Worm (Caenorhabditis elegans) whole organism, L3 larva: ENCODE measurements around the gene F32D8.13.

Experiments used
- R02D3.7 ChIP-seq: fragments of 150-350 bp; optimal IDR thresholded peaks from 2 replicates; lab custom pipeline; 2014; ENCODE audit warnings: missing biosample characterization, missing genetic modification characterization
- ZK546.5 ChIP-seq: sonication (generic microtip); optimal IDR thresholded peaks from 2 replicates; lab custom pipeline; 2017; ENCODE audit warnings: missing biosample characterization, missing genetic modification characterization
- aly-2 ChIP-seq: fragments of 150-350 bp; optimal IDR thresholded peaks from 2 replicates; lab custom pipeline; 2014; ENCODE audit warnings: missing biosample characterization, missing genetic modification characterization
- ama-1 ChIP-seq: fragments of 150-350 bp; optimal IDR thresholded peaks from 2 replicates; lab custom pipeline; 2018
- ceh-16 ChIP-seq: sonication (generic microtip); optimal IDR thresholded peaks from 2 replicates; lab custom pipeline; 2017; ENCODE audit warnings: missing biosample characterization, missing genetic modification characterization
- ceh-28 ChIP-seq: fragments of 150-350 bp; optimal IDR thresholded peaks from 2 replicates; lab custom pipeline; 2014; ENCODE audit warnings: missing biosample characterization, missing genetic modification reagents, missing genetic modification characterization
- ceh-82 ChIP-seq: fragments of 150-350 bp; optimal IDR thresholded peaks from 2 replicates; lab custom pipeline; 2014; ENCODE audit warnings: missing biosample characterization, missing genetic modification characterization
- ceh-9 ChIP-seq: sonication (generic microtip); optimal IDR thresholded peaks from 2 replicates; lab custom pipeline; 2018; ENCODE audit warnings: missing biosample characterization, missing genetic modification characterization
- daf-12 ChIP-seq: fragments of 150-350 bp; optimal IDR thresholded peaks from 2 replicates; lab custom pipeline; 2014; ENCODE audit warnings: missing biosample characterization, missing genetic modification reagents, missing genetic modification characterization
- egl-27 ChIP-seq: sonication (generic microtip); optimal IDR thresholded peaks from 4 replicates; lab custom pipeline; 2017; ENCODE audit warnings: missing biosample characterization, missing genetic modification reagents, missing genetic modification characterization
- elt-1 ChIP-seq: fragments of 150-350 bp; optimal IDR thresholded peaks from 2 replicates; lab custom pipeline; 2014; ENCODE audit warnings: missing biosample characterization, missing genetic modification characterization
- elt-3 ChIP-seq, 3 experiments: fragments of 150-350 bp in 1 of 3; sonication (generic microtip) in 2 of 3; optimal IDR thresholded peaks; 2 replicates in 2 of 3; 4 replicates in 1 of 3; lab custom pipeline; 2014 to 2017; ENCODE audit warnings: missing biosample characterization in 3 of 3, missing genetic modification characterization in 3 of 3
- fkh-10 ChIP-seq: sonication (generic microtip); optimal IDR thresholded peaks from 2 replicates; lab custom pipeline; 2017; ENCODE audit warnings: missing biosample characterization, missing genetic modification reagents, missing genetic modification characterization
- fkh-2 ChIP-seq: fragments of 150-350 bp; optimal IDR thresholded peaks from 2 replicates; lab custom pipeline; 2014; ENCODE audit warnings: missing biosample characterization, missing genetic modification reagents, missing genetic modification characterization
- hmg-11 ChIP-seq: sonication (generic microtip); optimal IDR thresholded peaks from 2 replicates; lab custom pipeline; 2016; ENCODE audit warnings: missing genetic modification characterization, missing compliant biosample characterization
- jun-1 ChIP-seq: fragments of 150-350 bp; optimal IDR thresholded peaks from 2 replicates; lab custom pipeline; 2014; ENCODE audit warnings: missing biosample characterization, missing genetic modification reagents, missing genetic modification characterization
- lin-15B ChIP-seq: fragments of 150-350 bp; optimal IDR thresholded peaks from 2 replicates; lab custom pipeline; 2014; ENCODE audit warnings: missing biosample characterization, missing genetic modification characterization
- lin-39 ChIP-seq: fragments of 150-350 bp; optimal IDR thresholded peaks from 2 replicates; lab custom pipeline; 2018; ENCODE audit warnings: missing biosample characterization, missing genetic modification reagents, missing genetic modification characterization
- lsy-12 ChIP-seq: sonication (generic microtip); optimal IDR thresholded peaks from 2 replicates; lab custom pipeline; 2016; ENCODE audit warnings: mild to moderate bottlenecking, missing genetic modification characterization, missing compliant biosample characterization
- mdl-1 ChIP-seq: fragments of 150-350 bp; optimal IDR thresholded peaks from 2 replicates; lab custom pipeline; 2014; ENCODE audit warnings: missing biosample characterization, missing genetic modification characterization
- nfya-1 ChIP-seq: sonication (generic microtip); optimal IDR thresholded peaks from 2 replicates; lab custom pipeline; 2017; ENCODE audit warnings: missing genetic modification characterization, mild to moderate bottlenecking, missing compliant biosample characterization, antibody characterized with exemption, moderate library complexity; ENCODE audit not compliant: insufficient read depth
- nhr-11 ChIP-seq: fragments of 150-350 bp; optimal IDR thresholded peaks from 2 replicates; lab custom pipeline; 2014; ENCODE audit warnings: missing biosample characterization, missing genetic modification characterization
- nhr-23 ChIP-seq: fragments of 150-350 bp; optimal IDR thresholded peaks from 2 replicates; lab custom pipeline; 2014; ENCODE audit warnings: missing biosample characterization, missing genetic modification reagents, missing genetic modification characterization
- nhr-237 ChIP-seq: fragments of 150-350 bp; optimal IDR thresholded peaks from 2 replicates; lab custom pipeline; 2014; ENCODE audit warnings: missing biosample characterization, missing genetic modification characterization
- nhr-25 ChIP-seq: sonication (generic microtip); optimal IDR thresholded peaks from 2 replicates; lab custom pipeline; 2017; ENCODE audit warnings: missing biosample characterization, missing genetic modification characterization
- nhr-43 ChIP-seq: sonication (generic microtip); optimal IDR thresholded peaks from 2 replicates; lab custom pipeline; 2016; ENCODE audit warnings: mild to moderate bottlenecking, missing genetic modification characterization, missing compliant biosample characterization; ENCODE audit not compliant: poor library complexity, severe bottlenecking
- nhr-76 ChIP-seq: fragments of 150-350 bp; sonication (generic microtip); optimal IDR thresholded peaks from 5 replicates; lab custom pipeline; 2014; ENCODE audit warnings: missing biosample characterization, missing genetic modification characterization
- pha-4 ChIP-seq: fragments of 150-350 bp; optimal IDR thresholded peaks from 2 replicates; lab custom pipeline; 2014; ENCODE audit warnings: missing biosample characterization, missing genetic modification reagents, missing genetic modification characterization
- pqm-1 ChIP-seq: fragments of 150-350 bp; optimal IDR thresholded peaks from 2 replicates; lab custom pipeline; 2017; ENCODE audit warnings: missing biosample characterization, missing genetic modification characterization, inconsistent platforms
- sea-2 ChIP-seq: fragments of 150-350 bp; sonication (generic microtip); optimal IDR thresholded peaks from 4 replicates; lab custom pipeline; 2014; ENCODE audit warnings: missing biosample characterization, missing genetic modification reagents, missing genetic modification characterization
- snpc-4 ChIP-seq: fragments of 150-350 bp; optimal IDR thresholded peaks from 2 replicates; lab custom pipeline; 2014; ENCODE audit warnings: missing biosample characterization, missing genetic modification characterization
- tbx-2 ChIP-seq: sonication (generic microtip); optimal IDR thresholded peaks from 2 replicates; lab custom pipeline; 2016; ENCODE audit warnings: mild to moderate bottlenecking, missing genetic modification characterization, missing compliant biosample characterization
- unc-62 ChIP-seq: fragments of 150-350 bp; sonication (generic microtip); optimal IDR thresholded peaks from 4 replicates; lab custom pipeline; 2014; ENCODE audit warnings: missing biosample characterization, missing genetic modification reagents, missing genetic modification characterization
- zag-1 ChIP-seq: fragments of 150-350 bp; optimal IDR thresholded peaks from 2 replicates; lab custom pipeline; 2014; ENCODE audit warnings: missing biosample characterization, missing genetic modification characterization
- ztf-11 ChIP-seq: fragments of 150-350 bp; optimal IDR thresholded peaks from 2 replicates; lab custom pipeline; 2014; ENCODE audit warnings: missing biosample characterization, missing genetic modification characterization

F32D8.13 gene

ce11 chrV:10915922-10916321 lies 19.6 kb upstream of the F32D8.13 start:
- TF ChIP-seq lsy-12 (tag; lab: Kevin White, UChicago) (no peak), mdl-1 (tag; lab: Kevin White, UChicago) (no peak), ceh-9 (no peak), nfya-1 (tag; lab: Kevin White, UChicago) (peak; percentile 15), elt-1 (tag; lab: Kevin White, UChicago) (peak; percentile 76), hmg-11 (tag; lab: Kevin White, UChicago) (no peak), unc-62 (peak; percentile 82)
- TF ChIP-seq, all 47 proteins: peak for 3

- TF ChIP-seq R02D3.7 (no peak), tbx-2 (tag; lab: Kevin White, UChicago) (no peak), mdl-1 (tag; lab: Kevin White, UChicago) (no peak), ceh-16 (no peak), lsy-12 (tag; lab: Kevin White, UChicago) (no peak), pha-4 (tag; lab: Kevin White, UChicago) (no peak), nhr-237 (tag; lab: Kevin White, UChicago) (no peak), ztf-11 (no peak), lin-15B (tag; lab: Kevin White, UChicago) (no peak), nhr-76 (tag; lab: Kevin White, UChicago) (no peak), hmg-11 (tag; lab: Kevin White, UChicago) (no peak), sea-2 (no peak), jun-1 (tag; lab: Kevin White, UChicago) (no peak), pqm-1 (tag; lab: Kevin White, UChicago) (no peak), fkh-10 (GFP tag; lab: Kevin White, UChicago) (no peak)
Measured at ce11 chrV:10909959-10910358, 13.6 kb upstream of the F32D8.13 start.

DNA sequence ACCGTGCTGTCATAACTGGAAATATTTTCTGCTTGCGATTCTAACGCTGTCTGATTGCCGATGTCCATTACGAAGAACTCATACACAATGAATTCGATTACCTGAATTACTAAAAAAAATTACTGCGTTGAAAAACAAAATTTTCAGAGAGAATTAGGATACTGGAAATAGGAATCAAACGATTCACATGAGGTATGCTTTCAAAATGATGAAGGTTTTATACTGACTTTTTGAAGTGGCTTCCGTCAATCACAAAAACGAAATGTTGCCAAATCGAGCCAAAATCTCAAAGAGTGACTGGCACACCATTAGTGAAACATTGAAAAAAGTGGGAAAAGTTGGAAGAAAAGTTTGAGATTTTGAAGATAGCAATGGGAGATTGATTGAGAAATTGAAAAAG lies 12.7 kb upstream of the F32D8.13 start, which contains the start of gene zzz-1:
TSS of gene zzz-1 (minus strand) at position 101 of the 400 bp plus-strand sequence.
- TF ChIP-seq elt-1 (tag; lab: Kevin White, UChicago): peak; percentile 86
- TF ChIP-seq zag-1 (tag; lab: Kevin White, UChicago): no peak

DNA sequence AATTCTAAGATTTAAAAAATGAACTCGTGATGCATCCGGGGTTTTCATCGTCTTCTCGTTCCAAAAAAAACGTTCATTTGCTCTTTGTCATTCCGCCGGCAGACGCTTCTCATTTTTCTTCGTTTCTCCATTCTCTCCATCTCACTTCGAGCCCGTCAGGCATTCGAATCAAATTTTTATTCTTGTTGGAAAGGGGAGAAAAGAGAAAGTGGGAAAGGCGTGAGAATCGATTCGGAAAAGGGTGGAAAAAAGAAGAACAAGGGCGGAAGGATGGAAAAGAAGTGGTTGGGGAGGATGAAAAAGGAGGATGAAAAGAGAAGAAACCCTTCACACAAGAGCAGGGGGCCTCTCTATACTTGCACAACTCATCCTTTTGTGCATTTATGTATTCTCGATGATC lies 8.5 kb upstream of the F32D8.13 start:
- no peak for TF ChIP-seq nhr-25 (tag; lab: Kevin White, UChicago)
- TF ChIP-seq aly-2: no peak
- TF ChIP-seq ceh-28 (tag; lab: Kevin White, UChicago): no peak
- TF ChIP-seq fkh-2 (tag; lab: Kevin White, UChicago): no peak
- peak; percentile 52 for TF ChIP-seq lin-39 (tag; lab: Kevin White, UChicago)
- peak; percentile 39 for TF ChIP-seq nfya-1 (tag; lab: Kevin White, UChicago)
- TF ChIP-seq ZK546.5 (tag; lab: Kevin White, UChicago): no peak
- no peak for TF ChIP-seq nhr-23 (tag; lab: Kevin White, UChicago)
- no peak for TF ChIP-seq daf-12
- peak; percentile 52 for TF ChIP-seq fkh-10 (GFP tag; lab: Kevin White, UChicago)
- no peak for TF ChIP-seq mdl-1 (tag; lab: Kevin White, UChicago)
- no peak for TF ChIP-seq ceh-82
- no peak for TF ChIP-seq ama-1 (lab: Kevin White, UChicago)
- no peak for TF ChIP-seq nhr-76 (tag; lab: Kevin White, UChicago)
- no peak for TF ChIP-seq snpc-4
- TF ChIP-seq lsy-12 (tag; lab: Kevin White, UChicago): no peak
- peak; percentile 48 for TF ChIP-seq hmg-11 (tag; lab: Kevin White, UChicago)

DNA sequence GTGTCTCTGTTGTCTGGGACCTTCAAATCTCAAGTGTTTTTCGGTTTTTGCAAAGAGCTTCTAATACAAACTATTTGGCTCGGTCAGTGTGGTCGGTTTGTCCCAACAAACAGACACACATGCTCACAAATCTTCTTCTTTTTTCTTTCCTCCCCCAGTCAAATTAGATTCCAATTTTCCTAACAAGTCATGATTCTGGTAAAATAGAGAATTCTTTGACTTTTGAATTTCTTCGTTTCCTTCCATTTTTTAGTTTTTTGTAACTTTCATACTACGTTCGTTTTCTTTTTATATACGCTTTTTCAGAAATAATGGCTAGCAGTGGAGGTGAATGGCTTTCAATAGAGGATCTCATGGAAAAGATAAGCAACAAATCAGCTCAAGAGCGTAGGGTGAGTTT lies 7.4 kb upstream of the F32D8.13 start, which contains the start of gene F32D8.15:
TSS of gene F32D8.15 (plus strand) at position 301 of the 400 bp plus-strand sequence.
- TF ChIP-seq pha-4 (tag; lab: Kevin White, UChicago): no peak
- no peak for TF ChIP-seq ztf-11
- TF ChIP-seq snpc-4: no peak
- TF ChIP-seq unc-62: no peak
- TF ChIP-seq nhr-43: no peak
- TF ChIP-seq pqm-1 (tag; lab: Kevin White, UChicago): no peak
- no peak for TF ChIP-seq ceh-9
- TF ChIP-seq sea-2: no peak
- TF ChIP-seq egl-27 (tag; lab: Kevin White, UChicago): no peak
- no peak for TF ChIP-seq tbx-2 (tag; lab: Kevin White, UChicago)
- no peak for TF ChIP-seq ceh-16
- no peak for TF ChIP-seq fkh-10 (GFP tag; lab: Kevin White, UChicago)
- no peak for TF ChIP-seq nhr-237 (tag; lab: Kevin White, UChicago)
- no peak for TF ChIP-seq lsy-12 (tag; lab: Kevin White, UChicago)
- no peak for TF ChIP-seq elt-3 (tag; optimal IDR thresholded peaks at IDR 0.05; lab: Kevin White, UChicago)
- TF ChIP-seq ceh-82: no peak
- no peak for TF ChIP-seq ama-1 (lab: Kevin White, UChicago)
- TF ChIP-seq nhr-11: no peak
- TF ChIP-seq lin-39 (tag; lab: Kevin White, UChicago): no peak
- no peak for TF ChIP-seq zag-1 (tag; lab: Kevin White, UChicago)
